Worm (Caenorhabditis elegans): ENCODE results near the gene C01G10.7.

DNA sequence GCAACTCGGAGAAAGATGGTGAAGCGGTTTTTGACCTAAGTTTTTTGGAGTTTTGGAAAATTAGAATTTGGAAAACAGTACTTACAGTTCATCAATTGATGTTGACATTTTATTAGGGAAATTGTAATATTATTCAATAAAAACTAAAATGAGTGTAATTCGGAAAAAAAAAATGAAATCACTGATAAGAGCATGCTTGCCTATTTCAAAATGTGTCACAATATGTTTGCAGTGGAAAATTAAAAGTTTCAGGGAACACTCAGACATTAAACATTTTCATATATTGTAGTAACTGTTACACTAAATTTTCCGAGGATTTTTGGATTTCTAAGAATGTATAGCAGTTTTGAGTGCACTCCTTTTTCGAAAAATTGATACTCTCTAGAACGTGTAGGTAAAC, 33.2 kb upstream of the C01G10.7 start, which contains the start of the genes fbxa-82 and C25D7.5:
- TF ChIP-seq snpc-4 (tag; optimal IDR thresholded peaks at IDR 0.05) (no peak), aly-2 (tag; optimal IDR thresholded peaks at IDR 0.05) (no peak), nhr-21 (tag; optimal IDR thresholded peaks at IDR 0.05) (no peak), nhr-129 (tag; optimal IDR thresholded peaks at IDR 0.05) (no peak), mdl-1 (tag; optimal IDR thresholded peaks at IDR 0.05) (no peak), ama-1 (optimal IDR thresholded peaks at IDR 0.05) (no peak), unc-62 (GFP tag; optimal IDR thresholded peaks at IDR 0.05) (no peak), lin-11 (tag; optimal IDR thresholded peaks at IDR 0.05) (no peak), nhr-237 (tag; optimal IDR thresholded peaks at IDR 0.05) (no peak), nhr-11 (tag; optimal IDR thresholded peaks at IDR 0.05) (no peak), ceh-82 (tag; optimal IDR thresholded peaks at IDR 0.05) (no peak), sem-4 (tag; optimal IDR thresholded peaks at IDR 0.05) (no peak)
